Worm (Caenorhabditis elegans) whole organism, L4 larva: ENCODE data around the gene srsx-5.

Experiments used
- F10B5.3 ChIP-seq: sonication (generic microtip); optimal IDR thresholded peaks from 2 replicates; lab custom pipeline; 2016; ENCODE audit warnings: mild to moderate bottlenecking, missing genetic modification characterization, missing compliant biosample characterization
- R02D3.7 ChIP-seq: fragments of 150-350 bp; sonication (generic microtip); optimal IDR thresholded peaks from 3 replicates; lab custom pipeline; 2014; ENCODE audit warnings: missing biosample characterization, missing genetic modification characterization
- Y105C5A.15 ChIP-seq: fragments of 200-800 bp; sonication (Bioruptor generic); IDR thresholded peaks from 2 replicates; pipeline ENCODE4 v1.3.6; 2022; ENCODE audit warnings: missing genetic modification characterization, missing compliant biosample characterization
- Y5F2A.4 ChIP-seq: fragments of 200-800 bp; sonication (Bioruptor generic); optimal IDR thresholded peaks from 2 replicates; lab custom pipeline; 2018; ENCODE audit warnings: mild to moderate bottlenecking, missing genetic modification characterization, missing compliant biosample characterization
- aha-1 ChIP-seq: fragments of 150-350 bp; peaks from one replicate; lab custom pipeline; 2014; ENCODE audit warnings: missing biosample characterization, missing genetic modification characterization
- aly-2 ChIP-seq: sonication (generic microtip); optimal IDR thresholded peaks from 2 replicates; lab custom pipeline; 2018; ENCODE audit warnings: missing biosample characterization, missing genetic modification characterization
- ceh-20 ChIP-seq: fragments of 200-800 bp; sonication (Bioruptor generic); IDR thresholded peaks from 2 replicates; pipeline ENCODE4 v1.3.6; 2022; ENCODE audit warnings: missing genetic modification reagents, missing genetic modification characterization, missing compliant biosample characterization
- ceh-32 ChIP-seq: sonication (generic microtip); optimal IDR thresholded peaks from 2 replicates; lab custom pipeline; 2016; ENCODE audit warnings: mild to moderate bottlenecking, missing genetic modification characterization, missing compliant biosample characterization; ENCODE audit not compliant: poor library complexity
- ceh-62 ChIP-seq: sonication (generic microtip); optimal IDR thresholded peaks from 2 replicates; lab custom pipeline; 2017; ENCODE audit warnings: missing biosample characterization, missing genetic modification characterization
- cey-2 ChIP-seq: sonication (generic microtip); optimal IDR thresholded peaks from 3 replicates; lab custom pipeline; 2017; ENCODE audit warnings: missing genetic modification characterization, mild to moderate bottlenecking, missing compliant biosample characterization, antibody characterized with exemption, borderline replicate concordance; ENCODE audit not compliant: insufficient read depth
- ctbp-1 ChIP-seq: fragments of 200-800 bp; sonication (Bioruptor generic); IDR thresholded peaks from 2 replicates; pipeline ENCODE4 v1.3.6; 2022; ENCODE audit warnings: missing genetic modification reagents, missing genetic modification characterization, missing compliant biosample characterization
- daf-16 ChIP-seq, 3 experiments: sonication (generic microtip); optimal IDR thresholded peaks; 2 replicates each; lab custom pipeline; 2016 to 2017; ENCODE audit warnings: missing genetic modification characterization in 3 of 3, missing genetic modification reagents in 3 of 3, mild to moderate bottlenecking in 2 of 3, missing compliant biosample characterization in 2 of 3, missing biosample characterization in 1 of 3, moderate library complexity in 1 of 3
- daf-19 ChIP-seq: fragments of 200-800 bp; sonication (Bioruptor generic); conservative IDR thresholded peaks from 2 replicates; pipeline ENCODE4 v1.3.6; 2022; ENCODE audit warnings: missing genetic modification characterization, missing compliant biosample characterization
- daf-8 ChIP-seq: fragments of 200-800 bp; sonication (Bioruptor generic); IDR thresholded peaks from 2 replicates; pipeline ENCODE4 v1.3.6; 2022; ENCODE audit warnings: missing genetic modification characterization, missing compliant biosample characterization
- dmd-6 ChIP-seq: fragments of 200-800 bp; sonication (Bioruptor generic); IDR thresholded peaks from 2 replicates; pipeline ENCODE4 v1.3.6; 2022; ENCODE audit warnings: missing genetic modification reagents, missing genetic modification characterization, missing compliant biosample characterization
- dmd-8 ChIP-seq: fragments of 200-800 bp; sonication (Bioruptor generic); IDR thresholded peaks from 2 replicates; pipeline ENCODE4 v1.3.6; 2022; ENCODE audit warnings: missing genetic modification characterization, missing compliant biosample characterization
- dpl-1 ChIP-seq: fragments of 150-350 bp; optimal IDR thresholded peaks from 2 replicates; lab custom pipeline; 2014; ENCODE audit warnings: missing biosample characterization, missing genetic modification reagents, missing genetic modification characterization
- dve-1 ChIP-seq: sonication (generic microtip); optimal IDR thresholded peaks from 2 replicates; lab custom pipeline; 2017; ENCODE audit warnings: antibody characterized with exemption, mild to moderate bottlenecking, missing genetic modification characterization, missing compliant biosample characterization; ENCODE audit not compliant: insufficient read depth
- fkh-10 ChIP-seq: fragments of 150-350 bp; optimal IDR thresholded peaks from 2 replicates; lab custom pipeline; 2014; ENCODE audit warnings: missing biosample characterization, missing genetic modification reagents, missing genetic modification characterization
- hlh-11 ChIP-seq: fragments of 200-800 bp; sonication (Bioruptor generic); optimal IDR thresholded peaks from 2 replicates; lab custom pipeline; 2018; ENCODE audit warnings: mild to moderate bottlenecking, missing genetic modification characterization, missing compliant biosample characterization
- hlh-30 ChIP-seq: sonication (generic microtip); optimal IDR thresholded peaks from 2 replicates; lab custom pipeline; 2017; ENCODE audit warnings: antibody characterized with exemption, mild to moderate bottlenecking, missing genetic modification characterization, missing compliant biosample characterization; ENCODE audit not compliant: insufficient read depth
- lim-7 ChIP-seq: fragments of 200-800 bp; sonication (Bioruptor generic); IDR thresholded peaks from 2 replicates; pipeline ENCODE4 v1.3.6; 2022; ENCODE audit warnings: missing genetic modification characterization, missing compliant biosample characterization
- lin-1 ChIP-seq: fragments of 200-800 bp; sonication (Bioruptor generic); IDR thresholded peaks from 2 replicates; pipeline ENCODE4 v1.3.6; 2022; ENCODE audit warnings: missing genetic modification reagents, missing genetic modification characterization, missing compliant biosample characterization
- lin-38 ChIP-seq: fragments of 200-800 bp; sonication (Bioruptor generic); IDR thresholded peaks from 2 replicates; pipeline ENCODE4 v1.3.6; 2022; ENCODE audit warnings: missing genetic modification reagents, missing genetic modification characterization, missing compliant biosample characterization
- lir-3 ChIP-seq: sonication (generic microtip); optimal IDR thresholded peaks from 2 replicates; lab custom pipeline; 2016; ENCODE audit warnings: mild to moderate bottlenecking, missing genetic modification characterization, missing compliant biosample characterization
- lsy-2 ChIP-seq, 2 experiments: fragments of 150-350 bp in 1 of 2; sonication (generic microtip) in 1 of 2; optimal IDR thresholded peaks; 2 replicates each; lab custom pipeline; 2014 to 2017; ENCODE audit warnings: missing biosample characterization in 2 of 2, missing genetic modification characterization in 2 of 2
- madf-9 ChIP-seq: fragments of 200-800 bp; sonication (Bioruptor generic); conservative IDR thresholded peaks from 2 replicates; pipeline ENCODE4 v1.3.6; 2022; ENCODE audit warnings: missing genetic modification reagents, missing genetic modification characterization, missing compliant biosample characterization
- mdl-1 ChIP-seq, 2 experiments: fragments of 150-350 bp in 1 of 2; sonication (generic microtip) in 1 of 2; optimal IDR thresholded peaks; 2 replicates each; lab custom pipeline; 2014 to 2017; ENCODE audit warnings: missing biosample characterization in 2 of 2, missing genetic modification characterization in 2 of 2
- mdt-29 ChIP-seq: fragments of 200-800 bp; sonication (Bioruptor generic); IDR thresholded peaks from 2 replicates; pipeline ENCODE4 v1.3.6; 2022; ENCODE audit warnings: missing genetic modification reagents, missing genetic modification characterization, missing compliant biosample characterization
- mep-1 ChIP-seq: fragments of 150-350 bp; sonication (generic microtip); optimal IDR thresholded peaks from 3 replicates; lab custom pipeline; 2014; ENCODE audit warnings: missing biosample characterization, missing genetic modification characterization
- mes-2 ChIP-seq: sonication (generic microtip); optimal IDR thresholded peaks from 2 replicates; lab custom pipeline; 2016; ENCODE audit warnings: missing genotype, mild to moderate bottlenecking, missing genetic modification characterization, missing compliant biosample characterization; ENCODE audit not compliant: poor library complexity, severe bottlenecking
- mxl-2 ChIP-seq: fragments of 200-800 bp; sonication (Bioruptor generic); conservative IDR thresholded peaks from 2 replicates; pipeline ENCODE4 v1.3.6; 2022; ENCODE audit warnings: missing genetic modification reagents, missing genetic modification characterization, missing compliant biosample characterization
- mxl-3 ChIP-seq: fragments of 200-800 bp; sonication (Bioruptor generic); optimal IDR thresholded peaks from 2 replicates; lab custom pipeline; 2018; ENCODE audit warnings: mild to moderate bottlenecking, missing genetic modification characterization, missing compliant biosample characterization
- nhr-10 ChIP-seq: fragments of 150-350 bp; optimal IDR thresholded peaks from 2 replicates; lab custom pipeline; 2014; ENCODE audit warnings: missing biosample characterization, missing genetic modification characterization
- nhr-11 ChIP-seq: fragments of 150-350 bp; optimal IDR thresholded peaks from 2 replicates; lab custom pipeline; 2014; ENCODE audit warnings: missing biosample characterization, missing genetic modification characterization
- nhr-28 ChIP-seq: fragments of 150-350 bp; optimal IDR thresholded peaks from 2 replicates; lab custom pipeline; 2014; ENCODE audit warnings: missing biosample characterization, missing genetic modification characterization
- nhr-41 ChIP-seq: fragments of 200-800 bp; sonication (Bioruptor generic); IDR thresholded peaks from 2 replicates; pipeline ENCODE4 v1.3.6; 2022; ENCODE audit warnings: missing genetic modification reagents, missing genetic modification characterization, missing compliant biosample characterization
- nhr-6 ChIP-seq: fragments of 150-350 bp; optimal IDR thresholded peaks from 2 replicates; lab custom pipeline; 2014; ENCODE audit warnings: missing biosample characterization, missing genetic modification characterization
- nhr-77 ChIP-seq: fragments of 150-350 bp; optimal IDR thresholded peaks from 2 replicates; lab custom pipeline; 2014; ENCODE audit warnings: missing biosample characterization, missing genetic modification characterization
- pha-4 ChIP-seq, 2 experiments: fragments of 150-350 bp in 1 of 2; fragments of 200-800 bp in 1 of 2; sonication (Bioruptor generic) in 1 of 2; IDR thresholded peaks in 1 of 2; optimal IDR thresholded peaks in 1 of 2; 2 replicates each; pipeline versions ENCODE4 v1.3.6 to Lab custom; 2014 to 2022; ENCODE audit warnings: missing genetic modification characterization in 2 of 2, missing genetic modification reagents in 2 of 2, missing biosample characterization in 1 of 2, missing compliant biosample characterization in 1 of 2
- pqm-1 ChIP-seq: sonication (generic microtip); optimal IDR thresholded peaks from 2 replicates; lab custom pipeline; 2017; ENCODE audit warnings: missing biosample characterization, missing genetic modification characterization
- rbr-2 ChIP-seq: sonication (generic microtip); optimal IDR thresholded peaks from 2 replicates; lab custom pipeline; 2016; ENCODE audit warnings: missing genotype, missing genetic modification characterization, missing compliant biosample characterization
- snpc-4 ChIP-seq: fragments of 150-350 bp; optimal IDR thresholded peaks from 2 replicates; lab custom pipeline; 2014; ENCODE audit warnings: missing biosample characterization, missing genetic modification characterization
- unc-62 ChIP-seq, 3 experiments: fragments of 150-350 bp in 1 of 3; sonication (generic microtip); optimal IDR thresholded peaks in 2 of 3; peaks in 1 of 3; 1 replicate in 1 of 3; 2 replicates in 2 of 3; lab custom pipeline; 2014 to 2017; ENCODE audit warnings: missing biosample characterization in 3 of 3, missing genetic modification characterization in 3 of 3, missing genetic modification reagents in 3 of 3, missing genotype in 1 of 3
- zag-1 ChIP-seq: fragments of 150-350 bp; optimal IDR thresholded peaks from 2 replicates; lab custom pipeline; 2014; ENCODE audit warnings: missing biosample characterization, missing genetic modification characterization
- ztf-7 ChIP-seq: fragments of 150-350 bp; optimal IDR thresholded peaks from 2 replicates; lab custom pipeline; 2014; ENCODE audit warnings: missing biosample characterization, missing genetic modification characterization

srsx-5 gene

ce11 chrV:7977701-7978461 is 49.1 kb downstream of the srsx-5 start, which contains the start of gene let-413:
Gene let-413, minus strand, starts transcription at chrV:7977776.
- TF ChIP-seq aha-1 (peak; percentile 90), ctbp-1 (GFP tag; lab: Robert Waterston, UW) (0 out of 2 replicates have a peak, but pooled peaks have one; percentile 10), hlh-11 (peak; percentile 44), dve-1 (peak; percentile 58), mep-1 (peak; percentile 20), dpl-1 (GFP tag; lab: Kevin White, UChicago) (no peak), nhr-6 (tag; lab: Kevin White, UChicago) (peak; percentile 44), zag-1 (no peak), nhr-11 (no peak), unc-62 (GFP tag; optimal IDR thresholded peaks at IDR 0.05 in 1 of 2; lab: Kevin White, UChicago) (peak in 1 of 2 experiments; percentile 88), unc-62 (tag; optimal IDR thresholded peaks at IDR 0.05; lab: Kevin White, UChicago) (no peak), dmd-6 (GFP tag; lab: Robert Waterston, UW) (peak; percentile 28; the same call in 1 of the 2 replicates), lim-7 (GFP tag; lab: Robert Waterston, UW) (no peak), mxl-3 (GFP tag; lab: Kevin White, UChicago) (peak; percentile 37), ceh-32 (tag; lab: Kevin White, UChicago) (no peak), lsy-2 (tag; optimal IDR thresholded peaks at IDR 0.05; lab: Kevin White, UChicago) (peak in 1 of 2 experiments; percentile 23), hlh-30 (tag; lab: Kevin White, UChicago) (peak; percentile 8), nhr-28 (peak; percentile 66), lir-3 (tag; lab: Kevin White, UChicago) (no peak), pha-4 (GFP tag; IDR thresholded peaks at IDR 0.05; lab: Robert Waterston, UW) (0 out of 2 replicates have a peak, but pooled peaks have one; percentile 27), pha-4 (tag; optimal IDR thresholded peaks at IDR 0.05; lab: Kevin White, UChicago) (no peak), pqm-1 (tag; lab: Kevin White, UChicago) (peak; percentile 76), fkh-10 (GFP tag; lab: Kevin White, UChicago) (peak; percentile 16), nhr-41 (GFP tag; lab: Robert Waterston, UW) (no peak), ceh-62 (tag; lab: Kevin White, UChicago) (no peak), mes-2 (tag; lab: Kevin White, UChicago) (peak; percentile 52), snpc-4 (no peak), daf-16 (GFP tag; optimal IDR thresholded peaks at IDR 0.05; lab: Kevin White, UChicago) (no peak), daf-16 (tag; optimal IDR thresholded peaks at IDR 0.05; lab: Kevin White, UChicago) (peak; percentile 39), mdl-1 (tag; optimal IDR thresholded peaks at IDR 0.05; lab: Kevin White, UChicago) (no peak)

ce11 chrV:7978798-7979197 is 50.0 kb downstream of the srsx-5 start:
- TF ChIP-seq cey-2 (tag; lab: Kevin White, UChicago) = no peak
- no peak for TF ChIP-seq aly-2
- no peak for TF ChIP-seq lim-7 (GFP tag; lab: Robert Waterston, UW)
- no peak for TF ChIP-seq madf-9 (GFP tag; lab: Robert Waterston, UW)
- no peak for TF ChIP-seq dmd-8 (GFP tag; lab: Robert Waterston, UW)
- TF ChIP-seq R02D3.7 (tag; lab: Kevin White, UChicago) = no peak
- TF ChIP-seq Y5F2A.4 (GFP tag; lab: Kevin White, UChicago) = no peak
- TF ChIP-seq dve-1 = peak; percentile 78
- TF ChIP-seq daf-8 (GFP tag; lab: Robert Waterston, UW) = no peak
- TF ChIP-seq mes-2 (tag; lab: Kevin White, UChicago) = peak; percentile 52
- peak; percentile 21 for TF ChIP-seq rbr-2 (tag; lab: Kevin White, UChicago)
- TF ChIP-seq lin-1 (GFP tag; lab: Robert Waterston, UW) = no peak
- no peak for TF ChIP-seq F10B5.3 (tag; lab: Kevin White, UChicago)
- no peak for TF ChIP-seq nhr-10 (tag; lab: Kevin White, UChicago)
- TF ChIP-seq ztf-7 (tag; lab: Kevin White, UChicago) = no peak
- no peak for TF ChIP-seq mxl-2 (GFP tag; lab: Robert Waterston, UW)
- no peak for TF ChIP-seq nhr-77 (tag; lab: Kevin White, UChicago)
- TF ChIP-seq mxl-3 (GFP tag; lab: Kevin White, UChicago) = peak; percentile 72
- no peak for TF ChIP-seq ceh-20 (GFP tag; lab: Robert Waterston, UW)
- peak in 1 of 2 experiments; percentile 81 for TF ChIP-seq unc-62 (GFP tag; optimal IDR thresholded peaks at IDR 0.05 in 1 of 2; lab: Kevin White, UChicago)
- TF ChIP-seq unc-62 (tag; optimal IDR thresholded peaks at IDR 0.05; lab: Kevin White, UChicago) = no peak
- no peak for TF ChIP-seq daf-16 (GFP tag; optimal IDR thresholded peaks at IDR 0.05; lab: Kevin White, UChicago)
- TF ChIP-seq daf-16 (tag; optimal IDR thresholded peaks at IDR 0.05; lab: Kevin White, UChicago) = peak; percentile 36
- no peak for TF ChIP-seq mdt-29 (GFP tag; lab: Robert Waterston, UW)
- peak; percentile 75 for TF ChIP-seq nhr-28
- no peak for TF ChIP-seq daf-19 (GFP tag; lab: Robert Waterston, UW)
- TF ChIP-seq lin-38 (GFP tag; lab: Robert Waterston, UW) = no peak
- TF ChIP-seq Y105C5A.15 (GFP tag; lab: Robert Waterston, UW) = no peak
